Fruit fly (Drosophila melanogaster) whole organism, pupa: ENCODE data around the gene CG45428.

Experiments
- CG10348 ChIP-seq: fragments of 200-800 bp; sonication (Bioruptor generic); IDR thresholded peaks from 2 replicates; pipeline ENCODE4 v1.3.6; 2022; ENCODE audit warnings: missing biosample characterization, missing genetic modification characterization
- CG12605 ChIP-seq: fragments of 200-800 bp; sonication (Bioruptor generic); IDR thresholded peaks from 2 replicates; pipeline ENCODE4 v1.3.6; 2022; ENCODE audit warnings: missing biosample characterization, missing genetic modification characterization
- CG13204 ChIP-seq: fragments of 200-800 bp; sonication (Bioruptor generic); optimal IDR thresholded peaks from 2 replicates; lab custom pipeline; 2018; ENCODE audit warnings: missing biosample characterization, mild to moderate bottlenecking, missing genetic modification characterization, moderate library complexity
- CG14655 ChIP-seq: fragments of 200-800 bp; sonication (Bioruptor generic); optimal IDR thresholded peaks from 3 replicates; lab custom pipeline; 2017; ENCODE audit warnings: mild to moderate bottlenecking, missing biosample characterization, missing genetic modification reagents, missing genetic modification characterization
- CG15710 ChIP-seq: fragments of 200-800 bp; sonication (Bioruptor generic); optimal IDR thresholded peaks from 2 replicates; lab custom pipeline; 2018; ENCODE audit warnings: missing biosample characterization, mild to moderate bottlenecking, missing genetic modification characterization, moderate library complexity
- CG17806 ChIP-seq: fragments of 200-800 bp; sonication (Bioruptor generic); optimal IDR thresholded peaks from 2 replicates; lab custom pipeline; 2018; ENCODE audit warnings: missing biosample characterization, mild to moderate bottlenecking, missing genetic modification characterization, moderate library complexity
- CG32121 ChIP-seq: fragments of 200-800 bp; sonication (Bioruptor generic); IDR thresholded peaks from 2 replicates; pipeline ENCODE4 v1.3.6; 2022; ENCODE audit warnings: missing biosample characterization, missing genetic modification characterization
- CG34367 ChIP-seq: fragments of 200-800 bp; sonication (Bioruptor generic); optimal IDR thresholded peaks from 2 replicates; lab custom pipeline; 2018; ENCODE audit warnings: missing biosample characterization, mild to moderate bottlenecking, missing genetic modification characterization
- CG4496 ChIP-seq: fragments of 200-800 bp; sonication (Bioruptor generic); IDR thresholded peaks from 3 replicates; pipeline ENCODE4 v1.3.6; 2022; ENCODE audit warnings: missing biosample characterization, missing genetic modification characterization
- CG8159 ChIP-seq: fragments of 200-800 bp; sonication (Bioruptor generic); optimal IDR thresholded peaks from 3 replicates; lab custom pipeline; 2018; ENCODE audit warnings: missing biosample characterization, mild to moderate bottlenecking, missing genetic modification characterization, moderate library complexity
- CG8301 ChIP-seq: fragments of 200-800 bp; sonication (Bioruptor generic); optimal IDR thresholded peaks from 2 replicates; lab custom pipeline; 2018; ENCODE audit warnings: missing biosample characterization, mild to moderate bottlenecking, missing genetic modification characterization
- CG9948 ChIP-seq: fragments of 200-800 bp; sonication (Bioruptor generic); optimal IDR thresholded peaks from 2 replicates; lab custom pipeline; 2018; ENCODE audit warnings: missing biosample characterization, mild to moderate bottlenecking, missing genetic modification characterization, moderate library complexity
- D1 ChIP-seq: fragments of 200-800 bp; sonication (Bioruptor generic); optimal IDR thresholded peaks from 2 replicates; lab custom pipeline; 2018; ENCODE audit warnings: missing biosample characterization, mild to moderate bottlenecking, missing genetic modification characterization, moderate library complexity
- EcR ChIP-seq: fragments of 200-800 bp; sonication (Bioruptor generic); optimal IDR thresholded peaks from 3 replicates; lab custom pipeline; 2019; ENCODE audit warnings: missing biosample characterization, missing genetic modification characterization, mild to moderate bottlenecking, moderate library complexity, missing genetic modification reagents
- Ets98B ChIP-seq: fragments of 200-800 bp; sonication (Bioruptor generic); IDR thresholded peaks from 2 replicates; pipeline ENCODE4 v1.3.6; 2022; ENCODE audit warnings: missing biosample characterization, missing genetic modification characterization
- Pif1A ChIP-seq: fragments of 200-800 bp; sonication (Bioruptor generic); optimal IDR thresholded peaks from 3 replicates; lab custom pipeline; 2016; ENCODE audit warnings: missing biosample characterization, missing genetic modification characterization
- Pif1B ChIP-seq: fragments of 200-800 bp; sonication (Bioruptor generic); optimal IDR thresholded peaks from 3 replicates; lab custom pipeline; 2016; ENCODE audit warnings: missing biosample characterization, missing genetic modification characterization
- Snoo ChIP-seq: fragments of 200-800 bp; sonication (Bioruptor generic); optimal IDR thresholded peaks from 3 replicates; lab custom pipeline; 2017; ENCODE audit warnings: missing biosample characterization, mild to moderate bottlenecking, missing genetic modification characterization, inconsistent platforms
- fd96Ca ChIP-seq: fragments of 200-800 bp; sonication (Bioruptor generic); IDR thresholded peaks from 3 replicates; pipeline ENCODE4 v1.3.6; 2022; ENCODE audit warnings: missing biosample characterization, missing genetic modification characterization
- gl ChIP-seq: fragments of 200-800 bp; sonication (Bioruptor generic); optimal IDR thresholded peaks from 2 replicates; lab custom pipeline; 2018; ENCODE audit warnings: missing biosample characterization, mild to moderate bottlenecking, missing genetic modification characterization
- rn ChIP-seq: fragments of 200-800 bp; sonication (Bioruptor generic); IDR thresholded peaks from 2 replicates; pipeline ENCODE4 v1.3.6; 2022; ENCODE audit warnings: missing biosample characterization, missing genetic modification characterization

The CG45428 gene

dm6 chr3L:22864254-22865060 lies 27.6 kb upstream of the CG45428 start, which contains the start of gene CG33170:
CG33170 (plus strand) TSS chr3L:22864600.
- no peak for TF ChIP-seq CG13204 (GFP tag; lab: Kevin White, UChicago)
- 0 out of 3 replicates have a peak, but pooled peaks have one; percentile 52 for TF ChIP-seq fd96Ca (GFP tag; lab: Robert Waterston, UW)
- no peak for TF ChIP-seq CG9948
- no peak for TF ChIP-seq CG32121 (GFP tag; lab: Robert Waterston, UW)
- TF ChIP-seq CG4496 = 0 out of 3 replicates have a peak, but pooled peaks have one; percentile 6
- peak; percentile 14 for TF ChIP-seq gl (tag; lab: Kevin White, UChicago)
- TF ChIP-seq EcR (GFP tag; lab: Kevin White, UChicago) = peak; percentile 8
- TF ChIP-seq, all 21 proteins: peak for 4

dm6 chr3L:22863367-22864078 lies 26.7 kb upstream of the CG45428 start, which contains the start of gene CG33169:
CG33169 (plus strand) TSS chr3L:22863864.
- TF ChIP-seq CG17806 (peak; percentile 40), Snoo (tag; lab: Kevin White, UChicago) (peak; percentile 74), Ets98B (peak; percentile 64), CG8301 (tag; lab: Kevin White, UChicago) (no peak), rn (GFP tag; lab: Robert Waterston, UW) (peak; percentile 77), CG32121 (GFP tag; lab: Robert Waterston, UW) (peak; percentile 66), D1 (tag; lab: Kevin White, UChicago) (peak; percentile 42), CG15710 (tag; lab: Kevin White, UChicago) (peak; percentile 55), Pif1A (GFP tag; lab: Kevin White, UChicago) (peak; percentile 2), CG13204 (GFP tag; lab: Kevin White, UChicago) (no peak), fd96Ca (GFP tag; lab: Robert Waterston, UW) (peak; percentile 59; the same call in 1 of the 3 replicates), CG14655 (GFP tag; lab: Kevin White, UChicago) (peak; percentile 12), Pif1B (GFP tag; lab: Kevin White, UChicago) (peak; percentile 15), CG8159 (peak; percentile 15), CG4496 (peak; percentile 82), CG34367 (tag; lab: Kevin White, UChicago) (no peak), CG9948 (no peak), EcR (GFP tag; lab: Kevin White, UChicago) (peak; percentile 18), CG10348 (GFP tag; lab: Robert Waterston, UW) (peak; percentile 43; the same call in 1 of the 2 replicates), gl (tag; lab: Kevin White, UChicago) (no peak), CG12605 (GFP tag; lab: Robert Waterston, UW) (peak; percentile 91)

- TF ChIP-seq fd96Ca (GFP tag; lab: Robert Waterston, UW) = no peak
- no peak for TF ChIP-seq Snoo (tag; lab: Kevin White, UChicago)
Observed at dm6 chr3L:22860487-22860886, 23.6 kb upstream of the CG45428 start, which contains the start of gene CG13239. CG13239 (plus strand) TSS chr3L:22860787.

dm6 chr3L:22856009-22856477 lies 19.2 kb upstream of the CG45428 start, which contains the start of gene CG32459:
CG32459 (minus strand) TSS chr3L:22856059.
- TF ChIP-seq fd96Ca (GFP tag; lab: Robert Waterston, UW) (no peak), CG12605 (GFP tag; lab: Robert Waterston, UW) (no peak), Pif1A (GFP tag; lab: Kevin White, UChicago) (no peak), CG32121 (GFP tag; lab: Robert Waterston, UW) (no peak), EcR (GFP tag; lab: Kevin White, UChicago) (no peak), D1 (tag; lab: Kevin White, UChicago) (no peak), rn (GFP tag; lab: Robert Waterston, UW) (no peak), CG14655 (GFP tag; lab: Kevin White, UChicago) (no peak), CG34367 (tag; lab: Kevin White, UChicago) (no peak), Snoo (tag; lab: Kevin White, UChicago) (no peak), CG4496 (no peak), Pif1B (GFP tag; lab: Kevin White, UChicago) (no peak), Ets98B (no peak), CG8301 (tag; lab: Kevin White, UChicago) (no peak), CG10348 (GFP tag; lab: Robert Waterston, UW) (no peak)

DNA sequence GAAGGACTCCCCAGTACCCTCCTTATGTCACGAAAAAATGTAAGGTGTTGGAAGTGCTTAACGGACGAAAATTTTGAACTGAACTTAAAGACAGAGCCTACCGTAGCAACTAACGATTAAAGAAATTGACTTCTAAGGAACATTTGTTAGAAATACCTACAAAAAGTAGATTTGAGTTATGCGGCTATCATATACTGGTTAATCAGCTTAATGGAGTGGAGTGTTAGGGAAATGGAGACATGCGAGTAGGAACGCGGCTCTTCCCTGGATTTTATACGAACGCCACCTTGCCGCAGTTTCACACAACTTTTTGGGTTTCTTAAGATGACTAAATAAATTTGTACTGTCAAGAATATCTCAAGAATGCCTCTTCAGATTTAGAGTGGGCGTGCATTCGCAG lies 16.5 kb upstream of the CG45428 start, which contains the start of gene CG32462:
CG32462 (minus strand) TSS at position 101 of the 400 bp plus-strand sequence.
- TF ChIP-seq Pif1B (GFP tag; lab: Kevin White, UChicago) (no peak), D1 (tag; lab: Kevin White, UChicago) (no peak), rn (GFP tag; lab: Robert Waterston, UW) (no peak), CG9948 (no peak), gl (tag; lab: Kevin White, UChicago) (no peak), CG8159 (no peak), CG13204 (GFP tag; lab: Kevin White, UChicago) (no peak), Pif1A (GFP tag; lab: Kevin White, UChicago) (no peak), CG14655 (GFP tag; lab: Kevin White, UChicago) (no peak)
